Worm (Caenorhabditis elegans) whole organism, L4/young adult: Measurements from ENCODE around the gene ptr-1.

ENCODE experiments used
- W03F9.2 ChIP-seq: fragments of 150-350 bp; optimal IDR thresholded peaks from 2 replicates; lab custom pipeline; 2014; ENCODE audit warnings: missing biosample characterization, missing genetic modification characterization
- dao-5 ChIP-seq: sonication (generic microtip); optimal IDR thresholded peaks from 2 replicates; lab custom pipeline; 2016; ENCODE audit warnings: missing genotype, missing genetic modification characterization, moderate library complexity, missing compliant biosample characterization
- him-1 ChIP-seq: sonication (generic microtip); optimal IDR thresholded peaks from 2 replicates; lab custom pipeline; 2016; ENCODE audit warnings: missing genotype, missing genetic modification reagents, missing genetic modification characterization, missing compliant biosample characterization

- TF ChIP-seq W03F9.2 (tag; lab: Kevin White, UChicago): no peak
- no peak for TF ChIP-seq him-1
- TF ChIP-seq dao-5: no peak
Measured at ce11 chrV:9146196-9146595, 35.3 kb downstream of the ptr-1 start.
